Worm (Caenorhabditis elegans) whole organism, mixed stage, embryonic: Measurements from ENCODE around the gene F10B5.2.
A peak's percentile ranks its signal among the peaks of the same experiment; 100 is the strongest.

Source experiments
- M03D4.4 ChIP-seq: sonication (generic microtip); optimal IDR thresholded peaks from 2 replicates; lab custom pipeline; 2017; ENCODE audit warnings: mild to moderate bottlenecking, missing genetic modification characterization, missing compliant biosample characterization
- blmp-1 ChIP-seq: fragments of 150-350 bp; optimal IDR thresholded peaks from 2 replicates; lab custom pipeline; 2014; ENCODE audit warnings: missing biosample characterization, missing genetic modification characterization
- ceh-39 ChIP-seq: fragments of 150-350 bp; optimal IDR thresholded peaks from 2 replicates; lab custom pipeline; 2014; ENCODE audit warnings: missing biosample characterization, missing genetic modification characterization
- ces-1 ChIP-seq: fragments of 150-350 bp; optimal IDR thresholded peaks from 2 replicates; lab custom pipeline; 2014; ENCODE audit warnings: missing biosample characterization, missing genetic modification reagents, missing genetic modification characterization
- cnd-1 ChIP-seq: fragments of 200-800 bp; sonication (Bioruptor generic); optimal IDR thresholded peaks from 2 replicates; lab custom pipeline; 2018; ENCODE audit warnings: mild to moderate bottlenecking, missing genetic modification characterization, missing compliant biosample characterization
- drap-1 ChIP-seq: fragments of 200-800 bp; sonication (Bioruptor generic); optimal IDR thresholded peaks from 3 replicates; lab custom pipeline; 2018; ENCODE audit warnings: mild to moderate bottlenecking, missing genetic modification characterization, missing compliant biosample characterization
- elt-1 ChIP-seq: sonication (generic microtip); optimal IDR thresholded peaks from 2 replicates; lab custom pipeline; 2017; ENCODE audit warnings: missing genetic modification characterization, mild to moderate bottlenecking, missing compliant biosample characterization, antibody characterized with exemption, moderate library complexity, borderline replicate concordance; ENCODE audit not compliant: insufficient read depth
- elt-3 ChIP-seq: fragments of 150-350 bp; optimal IDR thresholded peaks from 2 replicates; lab custom pipeline; 2014; ENCODE audit warnings: missing biosample characterization, missing genetic modification characterization
- flh-1 ChIP-seq: fragments of 200-800 bp; sonication (Bioruptor generic); optimal IDR thresholded peaks from 2 replicates; lab custom pipeline; 2018; ENCODE audit warnings: mild to moderate bottlenecking, missing genetic modification characterization, moderate library complexity, missing compliant biosample characterization
- ham-2 ChIP-seq: fragments of 200-800 bp; sonication (Bioruptor generic); optimal IDR thresholded peaks from 2 replicates; lab custom pipeline; 2018; ENCODE audit warnings: mild to moderate bottlenecking, missing genetic modification characterization, missing compliant biosample characterization
- hlh-1 ChIP-seq: fragments of 150-350 bp; optimal IDR thresholded peaks from 2 replicates; lab custom pipeline; 2014; ENCODE audit warnings: missing biosample characterization, missing genetic modification reagents, missing genetic modification characterization
- lin-13 ChIP-seq: fragments of 150-350 bp; optimal IDR thresholded peaks from 2 replicates; lab custom pipeline; 2014; ENCODE audit warnings: missing biosample characterization, missing genetic modification characterization
- lin-32 ChIP-seq: fragments of 200-800 bp; sonication (Bioruptor generic); optimal IDR thresholded peaks from 2 replicates; lab custom pipeline; 2018; ENCODE audit warnings: mild to moderate bottlenecking, missing genetic modification characterization, missing compliant biosample characterization
- lsy-2 ChIP-seq: fragments of 150-350 bp; optimal IDR thresholded peaks from 2 replicates; lab custom pipeline; 2014; ENCODE audit warnings: missing biosample characterization, missing genetic modification characterization
- mab-5 ChIP-seq: fragments of 150-350 bp; optimal IDR thresholded peaks from 2 replicates; lab custom pipeline; 2014; ENCODE audit warnings: missing biosample characterization, missing genetic modification characterization
- mep-1 ChIP-seq: fragments of 150-350 bp; optimal IDR thresholded peaks from 2 replicates; lab custom pipeline; 2017; ENCODE audit warnings: missing biosample characterization, missing genetic modification reagents, missing genetic modification characterization, inconsistent platforms
- mls-2 ChIP-seq: sonication (generic microtip); optimal IDR thresholded peaks from 2 replicates; lab custom pipeline; 2016; ENCODE audit warnings: mild to moderate bottlenecking, missing genetic modification characterization, moderate library complexity, missing compliant biosample characterization
- nhr-2 ChIP-seq: fragments of 150-350 bp; optimal IDR thresholded peaks from 2 replicates; lab custom pipeline; 2014; ENCODE audit warnings: missing biosample characterization, missing genetic modification characterization
- nhr-237 ChIP-seq: fragments of 150-350 bp; optimal IDR thresholded peaks from 2 replicates; lab custom pipeline; 2014; ENCODE audit warnings: missing biosample characterization, missing genetic modification characterization
- nhr-28 ChIP-seq: fragments of 150-350 bp; optimal IDR thresholded peaks from 2 replicates; lab custom pipeline; 2014; ENCODE audit warnings: missing biosample characterization, missing genetic modification characterization
- sem-2 ChIP-seq: fragments of 200-800 bp; sonication (Bioruptor generic); optimal IDR thresholded peaks from 2 replicates; lab custom pipeline; 2018; ENCODE audit warnings: mild to moderate bottlenecking, missing genetic modification characterization, missing compliant biosample characterization
- sptf-1 ChIP-seq: sonication (generic microtip); optimal IDR thresholded peaks from 2 replicates; lab custom pipeline; 2017; ENCODE audit warnings: mild to moderate bottlenecking, missing genetic modification characterization, moderate library complexity, missing compliant biosample characterization
- unc-120 ChIP-seq: sonication (generic microtip); optimal IDR thresholded peaks from 2 replicates; lab custom pipeline; 2017; ENCODE audit warnings: missing genetic modification characterization, missing compliant biosample characterization; ENCODE audit not compliant: poor library complexity, severe bottlenecking
- unc-39 ChIP-seq: fragments of 150-350 bp; optimal IDR thresholded peaks from 2 replicates; lab custom pipeline; 2014; ENCODE audit warnings: missing biosample characterization, missing genetic modification characterization
- unc-62 ChIP-seq: fragments of 150-350 bp; optimal IDR thresholded peaks from 2 replicates; lab custom pipeline; 2014; ENCODE audit warnings: missing biosample characterization, missing genetic modification reagents, missing genetic modification characterization
- zip-8 ChIP-seq: fragments of 150-350 bp; optimal IDR thresholded peaks from 2 replicates; lab custom pipeline; 2014; ENCODE audit warnings: missing biosample characterization, missing genetic modification characterization
- ztf-11 ChIP-seq: fragments of 150-350 bp; optimal IDR thresholded peaks from 2 replicates; lab custom pipeline; 2014; ENCODE audit warnings: missing biosample characterization, missing genetic modification characterization

F10B5.2 gene

ce11 chrII:8156845-8157373, 12.3 kb downstream of the F10B5.2 start, which contains the start of the genes tub-1 and tmem-138:
tub-1 (minus strand) TSS chrII:8156945.
tmem-138 (plus strand) TSS chrII:8157323.
- no peak for TF ChIP-seq nhr-28 (tag; lab: Kevin White, UChicago)

- TF ChIP-seq mep-1 (tag; lab: Kevin White, UChicago) (peak; percentile 35), mab-5 (no peak), lin-13 (tag; lab: Kevin White, UChicago) (peak; percentile 28), nhr-237 (peak; percentile 9), lsy-2 (peak; percentile 87), lin-32 (GFP tag; lab: Kevin White, UChicago) (no peak), ces-1 (GFP tag; lab: Kevin White, UChicago) (peak; percentile 1)
Measured at ce11 chrII:8157991-8158390, 13.4 kb downstream of the F10B5.2 start, which contains the start of gene pch-2. pch-2 (plus strand) TSS chrII:8158349.

- no peak for TF ChIP-seq lin-32 (GFP tag; lab: Kevin White, UChicago)
- TF ChIP-seq, all 35 proteins: peak for 0
Measured at ce11 chrII:8160916-8161315, 16.4 kb downstream of the F10B5.2 start.

- TF ChIP-seq ces-1 (GFP tag; lab: Kevin White, UChicago) (peak; percentile 97), zip-8 (tag; lab: Kevin White, UChicago) (no peak), mab-5 (no peak), sem-2 (no peak), lsy-2 (peak; percentile 71), ham-2 (GFP tag; lab: Kevin White, UChicago) (peak; percentile 68)
- TF ChIP-seq, all 35 proteins: peak for 3
Measured at ce11 chrII:8162120-8162648, 17.6 kb downstream of the F10B5.2 start, which contains the start of the genes emb-27 and rrf-3. emb-27 (minus strand) TSS chrII:8162170. rrf-3 (plus strand) TSS chrII:8162465.

- TF ChIP-seq M03D4.4 = no peak
- TF ChIP-seq unc-120 (tag; lab: Kevin White, UChicago) = no peak
- TF ChIP-seq cnd-1 (tag; lab: Kevin White, UChicago) = no peak
- TF ChIP-seq nhr-2 (tag; lab: Kevin White, UChicago) = no peak
- TF ChIP-seq hlh-1 (tag; lab: Kevin White, UChicago) = no peak
- no peak for TF ChIP-seq elt-1 (tag; lab: Kevin White, UChicago)
- no peak for TF ChIP-seq drap-1
- TF ChIP-seq flh-1 (GFP tag; lab: Kevin White, UChicago) = no peak
Measured at ce11 chrII:8169283-8169682, 24.7 kb downstream of the F10B5.2 start, which contains the start of gene T05C12.15. T05C12.15 (plus strand) TSS chrII:8169583.

- TF ChIP-seq elt-3 (tag; lab: Kevin White, UChicago) (no peak), hlh-1 (tag; lab: Kevin White, UChicago) (no peak), sem-2 (no peak), ces-1 (GFP tag; lab: Kevin White, UChicago) (no peak), ham-2 (GFP tag; lab: Kevin White, UChicago) (no peak), unc-62 (GFP tag; lab: Kevin White, UChicago) (no peak)
Measured at ce11 chrII:8170374-8170773, 25.8 kb downstream of the F10B5.2 start, which contains the start of gene T05C12.11. T05C12.11 (minus strand) TSS chrII:8170474.

- TF ChIP-seq ces-1 (GFP tag; lab: Kevin White, UChicago) (no peak), sptf-1 (tag; lab: Kevin White, UChicago) (no peak), ceh-39 (no peak), ztf-11 (tag; lab: Kevin White, UChicago) (no peak), hlh-1 (tag; lab: Kevin White, UChicago) (no peak), lin-32 (GFP tag; lab: Kevin White, UChicago) (no peak), blmp-1 (tag; lab: Kevin White, UChicago) (no peak), unc-39 (tag; lab: Kevin White, UChicago) (no peak), mls-2 (no peak)
Measured at ce11 chrII:8173449-8173848, 28.9 kb downstream of the F10B5.2 start, which contains the start of the genes decr-1.3 and T05C12.1. decr-1.3 (minus strand) TSS chrII:8173549. T05C12.1 (plus strand) TSS chrII:8173680.
